Fruit fly (Drosophila melanogaster) whole organism, embryonic: ENCODE results near the gene Mtr3.

Experiments
- Abd-B ChIP-seq: fragments of 200-800 bp; sonication (Bioruptor generic); optimal IDR thresholded peaks from 2 replicates; lab custom pipeline; 2018; ENCODE audit warnings: missing biosample characterization, mild to moderate bottlenecking, missing genetic modification characterization, moderate library complexity
- Ada2b ChIP-seq: fragments of 200-800 bp; sonication (Bioruptor generic); IDR thresholded peaks from 2 replicates; pipeline ENCODE4 v1.3.6; 2022; ENCODE audit warnings: missing biosample characterization, missing genetic modification characterization
- BEAF-32 ChIP-seq: fragments of 200-800 bp; sonication (Bioruptor generic); optimal IDR thresholded peaks from 3 replicates; lab custom pipeline; 2017; ENCODE audit warnings: missing biosample characterization, missing genetic modification characterization, mild to moderate bottlenecking, moderate library complexity, missing genetic modification reagents
- CG10147 ChIP-seq: fragments of 200-800 bp; sonication (Bioruptor generic); optimal IDR thresholded peaks from 2 replicates; lab custom pipeline; 2019; ENCODE audit warnings: missing biosample characterization, mild to moderate bottlenecking, missing genetic modification characterization, moderate library complexity
- CG1024 ChIP-seq: fragments of 200-800 bp; sonication (Bioruptor generic); IDR thresholded peaks from 2 replicates; pipeline ENCODE4 v1.3.6; 2022; ENCODE audit warnings: missing biosample characterization, missing genetic modification characterization
- CG10321 ChIP-seq: fragments of 200-800 bp; sonication (Bioruptor generic); IDR thresholded peaks from 2 replicates; pipeline ENCODE4 v1.3.6; 2022; ENCODE audit warnings: missing biosample characterization, missing genetic modification characterization
- CG12071 ChIP-seq: fragments of 200-800 bp; sonication (Bioruptor generic); optimal IDR thresholded peaks from 3 replicates; lab custom pipeline; 2018; ENCODE audit warnings: missing biosample characterization, mild to moderate bottlenecking, missing genetic modification characterization
- CG13894 ChIP-seq: fragments of 200-800 bp; sonication (Bioruptor generic); optimal IDR thresholded peaks from 3 replicates; lab custom pipeline; 2018; ENCODE audit warnings: missing biosample characterization, mild to moderate bottlenecking, missing genetic modification characterization, moderate library complexity
- CG14014 ChIP-seq: fragments of 200-800 bp; sonication (Bioruptor generic); IDR thresholded peaks from 2 replicates; pipeline ENCODE4 v1.3.6; 2022; ENCODE audit warnings: missing biosample characterization, missing genetic modification characterization
- CG14441 ChIP-seq: fragments of 200-800 bp; sonication (Bioruptor generic); IDR thresholded peaks from 2 replicates; pipeline ENCODE4 v1.3.6; 2022; ENCODE audit warnings: missing biosample characterization, missing genetic modification characterization
- CG15696 ChIP-seq: fragments of 200-800 bp; sonication (Bioruptor generic); optimal IDR thresholded peaks from 2 replicates; lab custom pipeline; 2019; ENCODE audit warnings: missing biosample characterization, mild to moderate bottlenecking, missing genetic modification characterization, moderate library complexity
- CG16813 ChIP-seq: fragments of 200-800 bp; sonication (Bioruptor generic); IDR thresholded peaks from 3 replicates; pipeline ENCODE4 v1.3.6; 2022; ENCODE audit warnings: missing biosample characterization, missing genetic modification characterization; ENCODE audit not compliant: partially characterized antibody
- CG17328 ChIP-seq: fragments of 200-800 bp; sonication (Bioruptor generic); IDR thresholded peaks from 2 replicates; pipeline ENCODE4 v1.3.6; 2022; ENCODE audit warnings: missing biosample characterization, missing genetic modification characterization
- CG17612 ChIP-seq: fragments of 200-800 bp; sonication (Bioruptor generic); IDR thresholded peaks from 2 replicates; pipeline ENCODE4 v1.3.6; 2022; ENCODE audit warnings: missing biosample characterization, missing genetic modification characterization
- CG2712 ChIP-seq: fragments of 200-800 bp; optimal IDR thresholded peaks from 3 replicates; lab custom pipeline; 2019; ENCODE audit warnings: missing biosample characterization, mild to moderate bottlenecking, missing genetic modification characterization, moderate library complexity
- CG2875 ChIP-seq: fragments of 200-800 bp; sonication (Bioruptor generic); optimal IDR thresholded peaks from 2 replicates; lab custom pipeline; 2017; ENCODE audit warnings: missing biosample characterization, mild to moderate bottlenecking, missing genetic modification characterization, missing genetic modification reagents
- CG4360 ChIP-seq: fragments of 200-800 bp; sonication (Bioruptor generic); IDR thresholded peaks from 2 replicates; pipeline ENCODE4 v1.3.6; 2022; ENCODE audit warnings: missing biosample characterization, missing genetic modification characterization
- CG5180 ChIP-seq: fragments of 200-800 bp; sonication (Bioruptor generic); optimal IDR thresholded peaks from 3 replicates; lab custom pipeline; 2017; ENCODE audit warnings: missing biosample characterization, missing genetic modification characterization, mild to moderate bottlenecking, moderate library complexity, missing genetic modification reagents
- CG6689 ChIP-seq: fragments of 200-800 bp; sonication (Bioruptor generic); IDR thresholded peaks from 2 replicates; pipeline ENCODE4 v1.3.6; 2022; ENCODE audit warnings: missing biosample characterization, missing genetic modification characterization
- CG7372 ChIP-seq: fragments of 200-800 bp; sonication (Bioruptor generic); IDR thresholded peaks from 2 replicates; pipeline ENCODE4 v1.3.6; 2022; ENCODE audit warnings: missing biosample characterization, missing genetic modification characterization
- CTCF ChIP-seq: fragments of 200-800 bp; sonication (Bioruptor generic); optimal IDR thresholded peaks from 2 replicates; lab custom pipeline; 2017; ENCODE audit warnings: missing biosample characterization, mild to moderate bottlenecking, missing genetic modification characterization, moderate library complexity
- CoRest ChIP-seq: fragments of 200-800 bp; sonication (Bioruptor generic); optimal IDR thresholded peaks from 3 replicates; lab custom pipeline; 2018; ENCODE audit warnings: missing biosample characterization, mild to moderate bottlenecking, missing genetic modification characterization, moderate library complexity
- CrebB ChIP-seq: fragments of 200-800 bp; sonication (Bioruptor generic); optimal IDR thresholded peaks from 3 replicates; lab custom pipeline; 2018; ENCODE audit warnings: missing biosample characterization, mild to moderate bottlenecking, missing genetic modification characterization
- Dfd ChIP-seq, 2 experiments: fragments of >200 bp; optimal IDR thresholded peaks; 2 replicates each; lab custom pipeline; 2017; ENCODE audit warnings: missing biosample characterization in 2 of 2, missing genetic modification characterization in 2 of 2
- Doc3 ChIP-seq: fragments of 200-800 bp; sonication (Bioruptor generic); IDR thresholded peaks from 3 replicates; pipeline ENCODE4 v1.3.6; 2022; ENCODE audit warnings: missing biosample characterization, missing genetic modification characterization; ENCODE audit not compliant: partially characterized antibody
- Dref ChIP-seq: fragments of 200-800 bp; sonication (Bioruptor generic); IDR thresholded peaks from 2 replicates; pipeline ENCODE4 v1.3.6; 2022; ENCODE audit warnings: missing biosample characterization, missing genetic modification characterization
- E2f2 ChIP-seq: fragments of 200-800 bp; sonication (Bioruptor generic); IDR thresholded peaks from 2 replicates; pipeline ENCODE4 v1.3.6; 2022; ENCODE audit warnings: missing biosample characterization, missing genetic modification characterization
- Fer3 ChIP-seq: fragments of 200-800 bp; sonication (Bioruptor generic); optimal IDR thresholded peaks from 2 replicates; lab custom pipeline; 2018; ENCODE audit warnings: missing biosample characterization, mild to moderate bottlenecking, missing genetic modification characterization, moderate library complexity
- Gsc ChIP-seq: fragments of 200-800 bp; sonication (Bioruptor generic); IDR thresholded peaks from 2 replicates; pipeline ENCODE4 v1.3.6; 2022; ENCODE audit warnings: missing biosample characterization, missing genetic modification characterization
- H15 ChIP-seq: fragments of 200-800 bp; sonication (Bioruptor generic); IDR thresholded peaks from 3 replicates; pipeline ENCODE4 v1.3.6; 2022; ENCODE audit warnings: missing biosample characterization, missing genetic modification characterization
- Hand ChIP-seq: fragments of 200-800 bp; sonication (Bioruptor generic); optimal IDR thresholded peaks from 2 replicates; lab custom pipeline; 2017; ENCODE audit warnings: mild to moderate bottlenecking, missing biosample characterization, missing genetic modification reagents, missing genetic modification characterization
- Hr51 ChIP-seq, 2 experiments: fragments of 200-800 bp; sonication (Bioruptor generic); optimal IDR thresholded peaks; 2 replicates in 1 of 2; 3 replicates in 1 of 2; lab custom pipeline; 2016 to 2018; ENCODE audit warnings: missing biosample characterization in 2 of 2, missing genetic modification characterization in 2 of 2, mild to moderate bottlenecking in 1 of 2, moderate library complexity in 1 of 2
- NC2β ChIP-seq: fragments of 200-800 bp; sonication (Bioruptor generic); optimal IDR thresholded peaks from 2 replicates; lab custom pipeline; 2016; ENCODE audit warnings: missing biosample characterization, missing genetic modification characterization
- Nf-YA ChIP-seq: fragments of 200-800 bp; sonication (Bioruptor generic); IDR thresholded peaks from 2 replicates; pipeline ENCODE4 v1.3.6; 2022; ENCODE audit warnings: missing biosample characterization, missing genetic modification characterization
- Sry-β ChIP-seq: fragments of 200-800 bp; sonication (Bioruptor generic); optimal IDR thresholded peaks from 2 replicates; lab custom pipeline; 2018; ENCODE audit warnings: missing biosample characterization, mild to moderate bottlenecking, missing genetic modification characterization, moderate library complexity
- Xrp1 ChIP-seq: fragments of 200-800 bp; sonication (Bioruptor generic); IDR thresholded peaks from 2 replicates; pipeline ENCODE4 v1.3.6; 2022; ENCODE audit warnings: missing biosample characterization, missing genetic modification characterization
- chif ChIP-seq, 2 experiments: fragments of 200-800 bp; sonication (Bioruptor generic); optimal IDR thresholded peaks; 3 replicates each; lab custom pipeline; 2016; ENCODE audit warnings: missing biosample characterization in 2 of 2, missing genetic modification characterization in 2 of 2
- esg ChIP-seq: fragments of 200-800 bp; sonication (Bioruptor generic); conservative IDR thresholded peaks from 2 replicates; pipeline ENCODE4 v1.3.6; 2022; ENCODE audit warnings: missing biosample characterization, missing genetic modification characterization
- grn ChIP-seq: fragments of 200-800 bp; sonication (Bioruptor generic); optimal IDR thresholded peaks from 3 replicates; lab custom pipeline; 2017; ENCODE audit warnings: missing biosample characterization, missing genetic modification characterization
- jigr1 ChIP-seq: fragments of 200-800 bp; sonication (Bioruptor generic); IDR thresholded peaks from 3 replicates; pipeline ENCODE4 v1.3.6; 2022; ENCODE audit warnings: missing biosample characterization, missing genetic modification characterization
- kay ChIP-seq: fragments of 200-800 bp; sonication (Bioruptor generic); optimal IDR thresholded peaks from 2 replicates; lab custom pipeline; 2016; ENCODE audit warnings: missing biosample characterization, missing genetic modification characterization
- lbe ChIP-seq: fragments of 200-800 bp; sonication (Bioruptor generic); optimal IDR thresholded peaks from 2 replicates; lab custom pipeline; 2016; ENCODE audit warnings: missing biosample characterization, mild to moderate bottlenecking, missing genetic modification characterization
- lmd ChIP-seq: fragments of 200-800 bp; sonication (Bioruptor generic); IDR thresholded peaks from 2 replicates; pipeline ENCODE4 v1.3.6; 2022; ENCODE audit warnings: missing biosample characterization, missing genetic modification characterization
- maf-S ChIP-seq: fragments of 200-800 bp; sonication (Bioruptor generic); optimal IDR thresholded peaks from 2 replicates; lab custom pipeline; 2016; ENCODE audit warnings: missing biosample characterization, missing genetic modification characterization
- pb ChIP-seq: fragments of 200-800 bp; sonication (Bioruptor generic); optimal IDR thresholded peaks from 3 replicates; lab custom pipeline; 2016; ENCODE audit warnings: missing biosample characterization, missing genetic modification characterization
- repo ChIP-seq: fragments of 200-800 bp; sonication (Bioruptor generic); optimal IDR thresholded peaks from 2 replicates; lab custom pipeline; 2016; ENCODE audit warnings: missing biosample characterization, missing genetic modification characterization
- row ChIP-seq: fragments of 200-800 bp; sonication (Bioruptor generic); IDR thresholded peaks from 3 replicates; pipeline ENCODE4 v1.3.6; 2022; ENCODE audit warnings: missing biosample characterization, missing genetic modification characterization
- sob ChIP-seq: fragments of 200-800 bp; sonication (Bioruptor generic); IDR thresholded peaks from 2 replicates; pipeline ENCODE4 v1.3.6; 2022; ENCODE audit warnings: missing biosample characterization, missing genetic modification characterization
- tna ChIP-seq: fragments of 200-800 bp; sonication (Bioruptor generic); IDR thresholded peaks from 2 replicates; pipeline ENCODE4 v1.3.6; 2022; ENCODE audit warnings: missing biosample characterization, missing genetic modification characterization; ENCODE audit not compliant: partially characterized antibody
- unpg ChIP-seq: fragments of 200-800 bp; sonication (Bioruptor generic); optimal IDR thresholded peaks from 3 replicates; lab custom pipeline; 2018; ENCODE audit warnings: missing biosample characterization, mild to moderate bottlenecking, missing genetic modification characterization, moderate library complexity
- zfh2 ChIP-seq: fragments of 200-800 bp; sonication (Bioruptor generic); optimal IDR thresholded peaks from 2 replicates; lab custom pipeline; 2016; ENCODE audit warnings: missing biosample characterization, missing genetic modification characterization

Gene Mtr3

DNA sequence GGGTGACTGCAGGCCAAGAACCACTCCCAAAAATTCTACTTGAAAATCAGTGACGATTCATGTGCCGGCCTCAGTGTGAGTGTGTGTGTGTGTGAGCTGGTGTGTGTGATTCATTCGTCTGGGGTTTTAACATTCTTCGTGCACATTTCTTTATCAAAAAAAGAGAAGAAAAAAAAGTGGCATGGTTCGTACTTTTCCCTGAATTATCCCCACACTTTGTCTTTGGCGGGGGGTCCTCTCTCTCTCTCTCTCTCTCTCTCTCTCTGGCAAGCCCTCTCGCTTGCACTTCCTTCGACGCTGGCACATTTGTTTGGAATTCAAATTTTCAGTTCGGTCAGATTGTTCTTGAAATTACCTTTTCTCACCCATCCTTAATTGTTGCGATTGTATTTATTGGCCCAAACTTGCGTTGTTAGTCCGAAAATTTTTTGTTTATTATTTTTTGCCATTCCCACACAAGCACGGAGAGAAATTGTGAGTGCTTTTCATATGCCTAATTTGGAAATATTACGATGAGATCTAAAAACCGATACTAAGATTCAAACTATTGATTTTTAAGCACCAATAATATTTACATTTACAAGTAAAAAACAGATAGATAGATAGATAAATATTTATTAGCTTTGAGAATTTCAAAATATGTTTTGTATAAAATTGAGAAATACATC is 15.7 kb upstream of the Mtr3 start (continued):
- TF ChIP-seq chif (GFP tag; optimal IDR thresholded peaks at IDR 0.05; lab: Kevin White, UChicago) (no peak), CG17612 (GFP tag; lab: Robert Waterston, UW) (no peak), esg (GFP tag; lab: Robert Waterston, UW) (no peak), CG2712 (tag; lab: Kevin White, UChicago) (peak; percentile 8), E2f2 (GFP tag; lab: Robert Waterston, UW) (0 out of 2 replicates have a peak, but pooled peaks have one; percentile 6), CG10147 (GFP tag; lab: Kevin White, UChicago) (no peak), Fer3 (peak; percentile 47), Abd-B (GFP tag; lab: Kevin White, UChicago) (no peak), CrebB (no peak), NC2β (GFP tag; lab: Kevin White, UChicago) (no peak), Dref (GFP tag; lab: Robert Waterston, UW) (no peak), Nf-YA (no peak), CG6689 (GFP tag; lab: Robert Waterston, UW) (no peak), Dfd (GFP tag; optimal IDR thresholded peaks at IDR 0.05; lab: Kevin White, UChicago) (no peak), H15 (GFP tag; lab: Robert Waterston, UW) (no peak), CG15696 (no peak), zfh2 (GFP tag; lab: Kevin White, UChicago) (peak; percentile 17), Ada2b (GFP tag; lab: Robert Waterston, UW) (no peak), CG14441 (GFP tag; lab: Robert Waterston, UW) (0 out of 2 replicates have a peak, but pooled peaks have one; percentile 5), Hr51 (GFP tag; optimal IDR thresholded peaks at IDR 0.05; lab: Kevin White, UChicago) (peak in 1 of 2 experiments; percentile 43), CG4360 (GFP tag; lab: Robert Waterston, UW) (peak; percentile 21; the same call in 1 of the 2 replicates), Xrp1 (GFP tag; lab: Robert Waterston, UW) (no peak; the same call in 1 of the 2 replicates), CG12071 (GFP tag; lab: Kevin White, UChicago) (no peak), grn (GFP tag; lab: Kevin White, UChicago) (no peak), CG10321 (GFP tag; lab: Robert Waterston, UW) (no peak), CG1024 (GFP tag; lab: Robert Waterston, UW) (no peak), tna (GFP tag; lab: Robert Waterston, UW) (no peak), CG5180 (no peak), CG14014 (GFP tag; lab: Robert Waterston, UW) (no peak), CG16813 (no peak), CG7372 (GFP tag; lab: Robert Waterston, UW) (no peak), kay (GFP tag; lab: Kevin White, UChicago) (no peak), CTCF (GFP tag; lab: Kevin White, UChicago) (no peak), row (peak; percentile 39), BEAF-32 (GFP tag; lab: Kevin White, UChicago) (no peak), sob (GFP tag; lab: Robert Waterston, UW) (no peak), unpg (GFP tag; lab: Kevin White, UChicago) (no peak), jigr1 (GFP tag; lab: Robert Waterston, UW) (no peak), CG17328 (no peak), CG2875 (GFP tag; lab: Kevin White, UChicago) (no peak), CoRest (peak; percentile 34), Sry-β (GFP tag; lab: Kevin White, UChicago) (no peak), CG13894 (no peak), repo (no peak), Gsc (GFP tag; lab: Robert Waterston, UW) (no peak), pb (no peak), lmd (no peak), Hand (no peak), lbe (GFP tag; lab: Kevin White, UChicago) (no peak), Doc3 (GFP tag; lab: Robert Waterston, UW) (no peak), maf-S (no peak)
